Worm (Caenorhabditis elegans): ENCODE results near the gene eif-3.F.

ce11 chrII:9372991-9373390, 41.5 kb downstream of the eif-3.F start, which contains the start of gene C06C3.4:
- TF ChIP-seq nhr-237 (tag; optimal IDR thresholded peaks at IDR 0.05) (no peak), unc-62 (GFP tag; optimal IDR thresholded peaks at IDR 0.05) (no peak), lin-35 (GFP tag; optimal IDR thresholded peaks at IDR 0.05) (no peak), snpc-4 (tag; optimal IDR thresholded peaks at IDR 0.05) (no peak), ama-1 (optimal IDR thresholded peaks at IDR 0.05) (no peak)
